Fruit fly (Drosophila melanogaster): ENCODE results near the gene CG6310.

CG6310 gene

dm6 chr3L:11093046-11093520 is 23.4 kb upstream of the CG6310 start, which contains the start of gene JIL-1 (continued):
- TF ChIP-seq CG4404 (GFP tag; IDR thresholded peaks at IDR 0.05) (peak; percentile 54; the same call in 1 of the 2 replicates), ci (GFP tag; IDR thresholded peaks at IDR 0.05) (peak; percentile 78), CG11504 (tag; optimal IDR thresholded peaks at IDR 0.05) (peak; percentile 61), Chrac-16 (GFP tag; optimal IDR thresholded peaks at IDR 0.05) (peak; percentile 63), CG18764 (GFP tag; optimal IDR thresholded peaks at IDR 0.05) (peak; percentile 30), Bgb (GFP tag; IDR thresholded peaks at IDR 0.05; ENCODE audit: partially characterized antibody) (peak; percentile 92), fu2 (GFP tag; optimal IDR thresholded peaks at IDR 0.05) (peak; percentile 53), Bdp1 (GFP tag; optimal IDR thresholded peaks at IDR 0.05) (peak; percentile 15), Aef1 (GFP tag; IDR thresholded peaks at IDR 0.05) (peak; percentile 47), YL-1 (GFP tag; optimal IDR thresholded peaks at IDR 0.05) (no peak), Awh (GFP tag; IDR thresholded peaks at IDR 0.05) (no peak), ssp (GFP tag; IDR thresholded peaks at IDR 0.05) (peak; percentile 57), CG34422 (GFP tag; IDR thresholded peaks at IDR 0.05) (peak; percentile 81), Pdp1 (GFP tag; optimal IDR thresholded peaks at IDR 0.05) (peak; percentile 1 to 59), Trl (optimal IDR thresholded peaks at IDR 0.05) (no peak), Trl (GFP tag; optimal IDR thresholded peaks at IDR 0.05) (no peak), ase (GFP tag; IDR thresholded peaks at IDR 0.05) (peak; percentile 76), ftz-f1 (GFP tag; optimal IDR thresholded peaks at IDR 0.05) (no peak), fd64A (GFP tag; optimal IDR thresholded peaks at IDR 0.05) (no peak), CG11696 (GFP tag; IDR thresholded peaks at IDR 0.05) (no peak), ara (GFP tag; IDR thresholded peaks at IDR 0.05) (peak; percentile 68; the same call in 1 of the 2 replicates), CG2889 (GFP tag; IDR thresholded peaks at IDR 0.05) (peak; percentile 63), CkIIα-i1 (GFP tag; IDR thresholded peaks at IDR 0.05) (no peak), CG5245 (GFP tag; optimal IDR thresholded peaks at IDR 0.05) (peak; percentile 40), D19A (tag; optimal IDR thresholded peaks at IDR 0.05) (no peak), sr (GFP tag; IDR thresholded peaks at IDR 0.05) (peak; percentile 5; the same call in 1 of the 3 replicates), Neu2 (GFP tag; optimal IDR thresholded peaks at IDR 0.05; ENCODE audit: borderline replicate concordance) (no peak), dm (GFP tag; optimal IDR thresholded peaks at IDR 0.05) (no peak), cg (GFP tag; optimal IDR thresholded peaks at IDR 0.05) (no peak), prd (optimal IDR thresholded peaks at IDR 0.05) (no peak), prd (GFP tag; IDR thresholded peaks at IDR 0.05) (peak; percentile 72; the same call in 2 of the 3 replicates), mld (GFP tag; IDR thresholded peaks at IDR 0.05; ENCODE audit: partially characterized antibody) (peak; percentile 79), sd (tag; optimal IDR thresholded peaks at IDR 0.05) (no peak), NK7.1 (GFP tag; optimal IDR thresholded peaks at IDR 0.05) (no peak), mirr (GFP tag; optimal IDR thresholded peaks at IDR 0.05) (no peak), CG10462 (GFP tag; optimal IDR thresholded peaks at IDR 0.05) (no peak), lilli (GFP tag; optimal IDR thresholded peaks at IDR 0.05) (peak; percentile 76), CG14667 (GFP tag; IDR thresholded peaks at IDR 0.05) (peak; percentile 41; the same call in 1 of the 2 replicates), corto (GFP tag; optimal IDR thresholded peaks at IDR 0.05) (no peak), CG18619 (GFP tag; optimal IDR thresholded peaks at IDR 0.05) (peak; percentile 41), CG12744 (GFP tag; optimal IDR thresholded peaks at IDR 0.05) (no peak), B-H1 (GFP tag; IDR thresholded peaks at IDR 0.05) (no peak), bsh (GFP tag; optimal IDR thresholded peaks at IDR 0.05) (peak in 1 of 2 experiments; percentile 31), pho (GFP tag; optimal IDR thresholded peaks at IDR 0.05) (peak; percentile 55), CG8089 (GFP tag; optimal IDR thresholded peaks at IDR 0.05) (no peak), vfl (GFP tag; optimal IDR thresholded peaks at IDR 0.05) (peak; percentile 64), CG1647 (GFP tag; optimal IDR thresholded peaks at IDR 0.05) (no peak), sob (GFP tag; IDR thresholded peaks at IDR 0.05) (peak; percentile 93), CG3065 (GFP tag; optimal IDR thresholded peaks at IDR 0.05) (no peak), CG17359 (tag; optimal IDR thresholded peaks at IDR 0.05) (peak; percentile 62), CG10654 (GFP tag; optimal IDR thresholded peaks at IDR 0.05) (peak; percentile 28), cas (GFP tag; IDR thresholded peaks at IDR 0.05) (peak; percentile 57)
